Worm (Caenorhabditis elegans) whole organism, L4/young adult: ENCODE measurements around the gene F18A12.2.
"Not testable (repeated sequence)": the region's sequence is repeated elsewhere in the genome, so short reads cannot be mapped to it uniquely, and the experiment has no call there.

Experiments used
- W03F9.2 ChIP-seq: fragments of 150-350 bp; optimal IDR thresholded peaks from 2 replicates; lab custom pipeline; 2014; ENCODE audit warnings: missing biosample characterization, missing genetic modification characterization
- dao-5 ChIP-seq: sonication (generic microtip); optimal IDR thresholded peaks from 2 replicates; lab custom pipeline; 2016; ENCODE audit warnings: missing genotype, missing genetic modification characterization, moderate library complexity, missing compliant biosample characterization

ce11 chrII:3449514-3449913 is 34.9 kb downstream of the F18A12.2 start, which contains the start of gene C16C8.14:
- not testable (repeated sequence) for TF ChIP-seq W03F9.2; dao-5 (tag; lab: Kevin White, UChicago)
